Fruit fly (Drosophila melanogaster) whole organism, embryonic: ENCODE measurements around the gene CG4297.

Source experiments
- BtbVII ChIP-seq: fragments of 200-800 bp; sonication (Bioruptor generic); optimal IDR thresholded peaks from 3 replicates; lab custom pipeline; 2017; ENCODE audit warnings: missing biosample characterization, mild to moderate bottlenecking, missing genetic modification characterization
- CG12391 ChIP-seq: fragments of 200-800 bp; sonication (Bioruptor generic); optimal IDR thresholded peaks from 3 replicates; lab custom pipeline; 2018; ENCODE audit warnings: missing biosample characterization, mild to moderate bottlenecking, missing genetic modification characterization, moderate library complexity
- CG13424 ChIP-seq: fragments of 200-800 bp; sonication (Bioruptor generic); optimal IDR thresholded peaks from 2 replicates; lab custom pipeline; 2019; ENCODE audit warnings: missing biosample characterization, mild to moderate bottlenecking, missing genetic modification characterization, moderate library complexity
- CG15601 ChIP-seq: fragments of 200-800 bp; sonication (Bioruptor generic); optimal IDR thresholded peaks from 3 replicates; lab custom pipeline; 2019; ENCODE audit warnings: missing biosample characterization, mild to moderate bottlenecking, missing genetic modification characterization, moderate library complexity
- CG1792 ChIP-seq: fragments of 200-800 bp; sonication (Bioruptor generic); optimal IDR thresholded peaks from 2 replicates; lab custom pipeline; 2016; ENCODE audit warnings: missing biosample characterization, missing genetic modification characterization
- CG18764 ChIP-seq: fragments of 200-800 bp; sonication (Bioruptor generic); optimal IDR thresholded peaks from 3 replicates; lab custom pipeline; 2016; ENCODE audit warnings: missing biosample characterization, missing genetic modification characterization
- CG2875 ChIP-seq: fragments of 200-800 bp; sonication (Bioruptor generic); optimal IDR thresholded peaks from 2 replicates; lab custom pipeline; 2017; ENCODE audit warnings: missing biosample characterization, mild to moderate bottlenecking, missing genetic modification characterization, missing genetic modification reagents
- CG30403 ChIP-seq: fragments of 200-800 bp; sonication (Bioruptor generic); optimal IDR thresholded peaks from 3 replicates; lab custom pipeline; 2016; ENCODE audit warnings: missing biosample characterization, missing genetic modification characterization
- CG3065 ChIP-seq: fragments of 200-800 bp; sonication (Bioruptor generic); optimal IDR thresholded peaks from 2 replicates; lab custom pipeline; 2016; ENCODE audit warnings: missing biosample characterization, missing genetic modification characterization
- CG31441 ChIP-seq: fragments of 200-800 bp; sonication (Bioruptor generic); IDR thresholded peaks from 2 replicates; pipeline ENCODE4 v1.3.6; 2022; ENCODE audit warnings: missing biosample characterization, missing genetic modification characterization
- CG3847 ChIP-seq: fragments of 200-800 bp; sonication (Bioruptor generic); IDR thresholded peaks from 2 replicates; pipeline ENCODE4 v1.3.6; 2022; ENCODE audit warnings: missing biosample characterization, missing genetic modification characterization
- CG4707 ChIP-seq: fragments of 200-800 bp; sonication (Bioruptor generic); optimal IDR thresholded peaks from 2 replicates; lab custom pipeline; 2018; ENCODE audit warnings: missing biosample characterization, mild to moderate bottlenecking, missing genetic modification characterization, moderate library complexity
- CG4854 ChIP-seq: fragments of 200-800 bp; sonication (Bioruptor generic); optimal IDR thresholded peaks from 2 replicates; lab custom pipeline; 2016; ENCODE audit warnings: missing biosample characterization, missing genetic modification characterization, inconsistent platforms
- CG7745 ChIP-seq: fragments of 200-800 bp; sonication (Bioruptor generic); optimal IDR thresholded peaks from 2 replicates; lab custom pipeline; 2018; ENCODE audit warnings: missing biosample characterization, mild to moderate bottlenecking, missing genetic modification characterization, moderate library complexity
- CG7786 ChIP-seq: fragments of 200-800 bp; sonication (Bioruptor generic); optimal IDR thresholded peaks from 2 replicates; lab custom pipeline; 2016; ENCODE audit warnings: missing biosample characterization, missing genetic modification characterization
- CG8290 ChIP-seq, 3 experiments: fragments of 200-800 bp; sonication (Bioruptor generic); optimal IDR thresholded peaks; 2 replicates each; lab custom pipeline; 2016 to 2019; ENCODE audit warnings: missing biosample characterization in 3 of 3, missing genetic modification characterization in 3 of 3, mild to moderate bottlenecking in 2 of 3, moderate library complexity in 1 of 3
- CG9797 ChIP-seq: fragments of 200-800 bp; sonication (Bioruptor generic); optimal IDR thresholded peaks from 3 replicates; lab custom pipeline; 2018; ENCODE audit warnings: missing biosample characterization, mild to moderate bottlenecking, missing genetic modification characterization
- Chrac-16 ChIP-seq: fragments of 200-800 bp; sonication (Bioruptor generic); optimal IDR thresholded peaks from 3 replicates; lab custom pipeline; 2016; ENCODE audit warnings: missing biosample characterization, missing genetic modification characterization
- CrebB ChIP-seq: fragments of 200-800 bp; sonication (Bioruptor generic); optimal IDR thresholded peaks from 3 replicates; lab custom pipeline; 2018; ENCODE audit warnings: missing biosample characterization, mild to moderate bottlenecking, missing genetic modification characterization
- Doc2 ChIP-seq: fragments of 200-800 bp; sonication (Bioruptor generic); IDR thresholded peaks from 2 replicates; pipeline ENCODE4 v1.3.6; 2022; ENCODE audit warnings: missing biosample characterization, missing genetic modification characterization
- ERR ChIP-seq: fragments of 200-800 bp; sonication (Bioruptor generic); optimal IDR thresholded peaks from 2 replicates; lab custom pipeline; 2016; ENCODE audit warnings: missing biosample characterization, missing genetic modification characterization
- GATAe ChIP-seq: fragments of 200-800 bp; sonication (Bioruptor generic); conservative IDR thresholded peaks from 2 replicates; pipeline ENCODE4 v1.3.6; 2022; ENCODE audit warnings: missing biosample characterization, missing genetic modification characterization
- HLH3B ChIP-seq: fragments of 200-800 bp; sonication (Bioruptor generic); IDR thresholded peaks from 2 replicates; pipeline ENCODE4 v1.3.6; 2022; ENCODE audit warnings: missing biosample characterization, missing genetic modification characterization
- Hand ChIP-seq: fragments of 200-800 bp; sonication (Bioruptor generic); optimal IDR thresholded peaks from 2 replicates; lab custom pipeline; 2017; ENCODE audit warnings: mild to moderate bottlenecking, missing biosample characterization, missing genetic modification reagents, missing genetic modification characterization
- Hmx ChIP-seq: fragments of 200-800 bp; sonication (Bioruptor generic); optimal IDR thresholded peaks from 2 replicates; lab custom pipeline; 2016; ENCODE audit warnings: missing biosample characterization, missing genetic modification characterization
- Hr3 ChIP-seq: fragments of 200-800 bp; sonication (Bioruptor generic); optimal IDR thresholded peaks from 3 replicates; lab custom pipeline; 2016; ENCODE audit warnings: missing biosample characterization, missing genetic modification characterization
- Hr51 ChIP-seq, 2 experiments: fragments of 200-800 bp; sonication (Bioruptor generic); optimal IDR thresholded peaks; 2 replicates in 1 of 2; 3 replicates in 1 of 2; lab custom pipeline; 2016 to 2018; ENCODE audit warnings: missing biosample characterization in 2 of 2, missing genetic modification characterization in 2 of 2, mild to moderate bottlenecking in 1 of 2, moderate library complexity in 1 of 2
- Lhr ChIP-seq: fragments of 200-800 bp; sonication (Bioruptor generic); optimal IDR thresholded peaks from 3 replicates; lab custom pipeline; 2017; ENCODE audit warnings: mild to moderate bottlenecking, missing biosample characterization, missing genetic modification reagents, missing genetic modification characterization
- Mrtf ChIP-seq: fragments of 200-800 bp; sonication (Bioruptor generic); IDR thresholded peaks from 3 replicates; pipeline ENCODE4 v1.3.6; 2022; ENCODE audit warnings: missing biosample characterization, missing genetic modification characterization
- NFAT ChIP-seq: fragments of 200-800 bp; sonication (Bioruptor generic); IDR thresholded peaks from 2 replicates; pipeline ENCODE4 v1.3.6; 2022; ENCODE audit warnings: missing biosample characterization, missing genetic modification characterization
- NK7.1 ChIP-seq: fragments of 200-800 bp; sonication (Bioruptor generic); optimal IDR thresholded peaks from 3 replicates; lab custom pipeline; 2016; ENCODE audit warnings: missing biosample characterization, missing genetic modification characterization
- Neu2 ChIP-seq: fragments of 200-800 bp; sonication (Bioruptor generic); optimal IDR thresholded peaks from 3 replicates; lab custom pipeline; 2016; ENCODE audit warnings: missing biosample characterization, missing genetic modification characterization, borderline replicate concordance
- Oli ChIP-seq: fragments of 200-800 bp; sonication (Bioruptor generic); optimal IDR thresholded peaks from 2 replicates; lab custom pipeline; 2018; ENCODE audit warnings: missing biosample characterization, mild to moderate bottlenecking, missing genetic modification characterization, moderate library complexity
- Pdp1 ChIP-seq, 2 experiments: fragments of 200-800 bp; sonication (Bioruptor generic); optimal IDR thresholded peaks; 3 replicates each; lab custom pipeline; 2016; ENCODE audit warnings: missing biosample characterization in 2 of 2, missing genetic modification characterization in 2 of 2, mild to moderate bottlenecking in 1 of 2, moderate library complexity in 1 of 2
- Side ChIP-seq: fragments of 200-800 bp; sonication (Bioruptor generic); optimal IDR thresholded peaks from 2 replicates; lab custom pipeline; 2016; ENCODE audit warnings: missing biosample characterization, missing genetic modification characterization
- Xrp1 ChIP-seq: fragments of 200-800 bp; sonication (Bioruptor generic); IDR thresholded peaks from 2 replicates; pipeline ENCODE4 v1.3.6; 2022; ENCODE audit warnings: missing biosample characterization, missing genetic modification characterization
- ab ChIP-seq: fragments of 200-800 bp; sonication (Bioruptor generic); optimal IDR thresholded peaks from 2 replicates; lab custom pipeline; 2016; ENCODE audit warnings: missing biosample characterization, missing genetic modification characterization
- bigmax ChIP-seq: fragments of 200-800 bp; sonication (Bioruptor generic); optimal IDR thresholded peaks from 2 replicates; lab custom pipeline; 2018; ENCODE audit warnings: missing biosample characterization, mild to moderate bottlenecking, missing genetic modification characterization
- btn ChIP-seq: fragments of 200-800 bp; sonication (Bioruptor generic); optimal IDR thresholded peaks from 2 replicates; lab custom pipeline; 2016; ENCODE audit warnings: missing biosample characterization, missing genetic modification characterization
- da ChIP-seq: fragments of 200-800 bp; sonication (Bioruptor generic); optimal IDR thresholded peaks from 2 replicates; lab custom pipeline; 2016; ENCODE audit warnings: missing biosample characterization, missing genetic modification characterization
- fd102C ChIP-seq: fragments of 200-800 bp; sonication (Bioruptor generic); optimal IDR thresholded peaks from 2 replicates; lab custom pipeline; 2018; ENCODE audit warnings: missing biosample characterization, mild to moderate bottlenecking, missing genetic modification characterization, moderate library complexity
- fd3F ChIP-seq: fragments of 200-800 bp; sonication (Bioruptor generic); optimal IDR thresholded peaks from 2 replicates; lab custom pipeline; 2018; ENCODE audit warnings: missing biosample characterization, mild to moderate bottlenecking, missing genetic modification characterization, moderate library complexity
- hkb ChIP-seq, 2 experiments: fragments of 200-800 bp in 1 of 2; fragments of >200 bp in 1 of 2; sonication (Bioruptor generic) in 1 of 2; IDR thresholded peaks in 1 of 2; optimal IDR thresholded peaks in 1 of 2; 2 replicates each; pipeline versions ENCODE4 v1.3.6 to Lab custom; 2017 to 2022; ENCODE audit warnings: missing biosample characterization in 1 of 2, missing genetic modification characterization in 1 of 2
- lab ChIP-seq: fragments of 200-800 bp; sonication (Bioruptor generic); optimal IDR thresholded peaks from 3 replicates; lab custom pipeline; 2017; ENCODE audit warnings: missing biosample characterization, missing genetic modification characterization, mild to moderate bottlenecking, moderate library complexity, missing genetic modification reagents
- nerfin-2 ChIP-seq: fragments of 200-800 bp; sonication (Bioruptor generic); IDR thresholded peaks from 2 replicates; pipeline ENCODE4 v1.3.6; 2022; ENCODE audit warnings: missing biosample characterization, missing genetic modification characterization; ENCODE audit not compliant: partially characterized antibody
- nmo ChIP-seq: fragments of 200-800 bp; sonication (Bioruptor generic); optimal IDR thresholded peaks from 2 replicates; lab custom pipeline; 2018; ENCODE audit warnings: missing biosample characterization, mild to moderate bottlenecking, missing genetic modification characterization, moderate library complexity
- pzg ChIP-seq: fragments of 200-800 bp; sonication (Bioruptor generic); optimal IDR thresholded peaks from 3 replicates; lab custom pipeline; 2018; ENCODE audit warnings: missing biosample characterization, mild to moderate bottlenecking, missing genetic modification characterization, moderate library complexity
- sisA ChIP-seq: fragments of 200-800 bp; sonication (Bioruptor generic); IDR thresholded peaks from 2 replicates; pipeline ENCODE4 v1.3.6; 2022; ENCODE audit warnings: missing biosample characterization, missing genetic modification characterization
- tin ChIP-seq: fragments of 200-800 bp; sonication (Bioruptor generic); optimal IDR thresholded peaks from 3 replicates; lab custom pipeline; 2016; ENCODE audit warnings: missing biosample characterization, missing genetic modification characterization

CG4297 gene

DNA sequence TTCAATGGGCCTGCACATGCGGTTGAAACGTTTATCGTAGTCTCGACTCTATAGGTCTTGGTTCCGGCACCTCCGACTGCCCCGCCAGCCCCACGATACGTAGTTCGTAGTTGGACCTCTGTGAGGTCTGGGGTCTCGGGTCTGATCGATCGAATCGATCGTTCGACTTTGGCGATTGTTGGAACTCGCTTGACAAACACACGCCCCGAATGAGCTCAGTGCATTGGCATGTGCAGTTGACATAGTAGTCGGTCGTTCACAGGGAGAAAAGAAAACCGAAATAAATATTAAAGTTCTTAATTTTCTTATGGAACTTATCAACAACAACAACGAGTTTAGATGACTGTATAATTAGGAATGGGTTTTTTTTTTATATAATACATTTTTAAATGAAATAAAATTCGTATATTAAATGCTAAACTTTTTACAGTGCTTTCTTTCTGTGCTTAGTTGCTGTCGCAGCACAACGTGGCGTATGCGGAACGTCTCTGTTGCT, 36.6 kb downstream of the CG4297 start (continued):
- TF ChIP-seq CG8290 (GFP tag; optimal IDR thresholded peaks at IDR 0.05; lab: Kevin White, UChicago) (no peak), CG8290 (tag; optimal IDR thresholded peaks at IDR 0.05; lab: Kevin White, UChicago) (no peak), CG30403 (peak; percentile 8), bigmax (GFP tag; lab: Kevin White, UChicago) (no peak), CG31441 (GFP tag; lab: Robert Waterston, UW) (peak; percentile 62), NK7.1 (GFP tag; lab: Kevin White, UChicago) (no peak), CG1792 (GFP tag; lab: Kevin White, UChicago) (no peak), CG4707 (GFP tag; lab: Kevin White, UChicago) (no peak), Lhr (no peak), da (no peak), Pdp1 (GFP tag; optimal IDR thresholded peaks at IDR 0.05; lab: Kevin White, UChicago) (no peak), Chrac-16 (GFP tag; lab: Kevin White, UChicago) (no peak), GATAe (GFP tag; lab: Robert Waterston, UW) (no peak), CG3065 (GFP tag; lab: Kevin White, UChicago) (no peak), CG9797 (no peak), Doc2 (no peak), CG18764 (GFP tag; lab: Kevin White, UChicago) (no peak), BtbVII (GFP tag; lab: Kevin White, UChicago) (no peak), NFAT (GFP tag; lab: Robert Waterston, UW) (no peak), nmo (GFP tag; lab: Kevin White, UChicago) (peak; percentile 41), fd3F (no peak), CG13424 (tag; lab: Kevin White, UChicago) (peak; percentile 34), CG2875 (GFP tag; lab: Kevin White, UChicago) (no peak), CG4854 (GFP tag; lab: Kevin White, UChicago) (no peak), CrebB (tag; lab: Kevin White, UChicago) (no peak), tin (GFP tag; lab: Kevin White, UChicago) (no peak), Neu2 (GFP tag; lab: Kevin White, UChicago) (no peak), HLH3B (0 out of 2 replicates have a peak, but pooled peaks have one; percentile 41), sisA (GFP tag; lab: Robert Waterston, UW) (no peak), CG7786 (GFP tag; lab: Kevin White, UChicago) (no peak), Oli (tag; lab: Kevin White, UChicago) (peak; percentile 28), Hmx (GFP tag; lab: Kevin White, UChicago) (no peak), Xrp1 (GFP tag; lab: Robert Waterston, UW) (peak; percentile 36; the same call in 1 of the 2 replicates), lab (GFP tag; lab: Kevin White, UChicago) (peak; percentile 8), fd102C (GFP tag; lab: Kevin White, UChicago) (no peak), CG3847 (GFP tag; lab: Robert Waterston, UW) (no peak), Hr3 (no peak), CG15601 (peak; percentile 78), CG7745 (tag; lab: Kevin White, UChicago) (no peak), ERR (GFP tag; lab: Kevin White, UChicago) (no peak), Mrtf (no peak), ab (GFP tag; lab: Kevin White, UChicago) (no peak), Hr51 (GFP tag; optimal IDR thresholded peaks at IDR 0.05; lab: Kevin White, UChicago) (peak in 1 of 2 experiments; percentile 61), btn (GFP tag; lab: Kevin White, UChicago) (no peak), CG12391 (peak; percentile 44), Hand (GFP tag; lab: Kevin White, UChicago) (no peak), nerfin-2 (GFP tag; lab: Robert Waterston, UW) (no peak), Side (no peak), hkb (optimal IDR thresholded peaks at IDR 0.05; lab: Kevin White, UChicago) (no peak), hkb (GFP tag; IDR thresholded peaks at IDR 0.05; lab: Robert Waterston, UW) (peak; percentile 33; the same call in 1 of the 2 replicates), pzg (GFP tag; lab: Kevin White, UChicago) (no peak)
